Fruit fly (Drosophila melanogaster): ENCODE data around the gene CG5958.
A peak's percentile ranks its signal among the peaks of the same experiment; 100 is the strongest.

The CG5958 gene

DNA sequence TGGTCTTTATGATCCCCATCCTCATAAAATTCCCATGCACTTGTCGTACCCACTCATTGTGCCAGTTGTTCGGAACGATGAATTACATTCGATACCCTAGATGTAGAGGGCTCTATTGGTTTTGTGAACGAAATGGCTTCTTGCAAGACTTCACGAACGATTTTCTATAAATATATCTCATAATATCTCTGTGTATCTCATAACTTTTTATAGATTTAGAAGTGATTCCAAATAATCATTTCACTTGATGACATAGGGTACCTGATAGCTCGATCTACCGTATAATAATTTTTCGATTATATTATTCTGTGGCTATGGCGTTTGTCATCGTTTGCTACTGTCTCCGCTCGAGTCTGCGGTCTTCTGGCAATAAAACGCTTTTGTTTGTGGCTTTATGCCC is 36.4 kb downstream of the CG5958 start:
- TF ChIP-seq CG1620 (GFP tag; optimal IDR thresholded peaks at IDR 0.05) (no peak), CG5204 (GFP tag; optimal IDR thresholded peaks at IDR 0.05) (no peak), CG14711 (tag; optimal IDR thresholded peaks at IDR 0.05) (no peak)

DNA sequence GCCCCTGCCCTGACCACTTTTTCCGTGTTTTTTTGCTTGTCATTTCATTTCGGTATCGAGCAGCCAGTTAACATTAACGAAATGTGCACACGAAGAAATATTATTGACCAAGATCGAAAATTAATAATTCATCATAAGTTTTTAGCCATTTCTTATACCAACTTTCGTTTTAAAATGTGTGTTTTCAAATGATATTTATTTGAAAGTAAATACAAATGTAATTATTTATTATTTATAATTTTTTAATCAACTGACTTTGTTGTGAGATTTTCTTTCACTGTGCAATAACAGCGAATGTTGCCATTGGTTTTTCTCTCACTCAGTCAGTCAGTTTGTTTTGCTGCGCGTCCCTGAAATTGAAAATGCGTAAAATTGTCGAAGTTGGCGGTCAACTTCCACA is 37.5 kb downstream of the CG5958 start:
- TF ChIP-seq bab1 (GFP tag; optimal IDR thresholded peaks at IDR 0.05), result peak; percentile 1
- no peak for TF ChIP-seq CG5204 (GFP tag; optimal IDR thresholded peaks at IDR 0.05)

DNA sequence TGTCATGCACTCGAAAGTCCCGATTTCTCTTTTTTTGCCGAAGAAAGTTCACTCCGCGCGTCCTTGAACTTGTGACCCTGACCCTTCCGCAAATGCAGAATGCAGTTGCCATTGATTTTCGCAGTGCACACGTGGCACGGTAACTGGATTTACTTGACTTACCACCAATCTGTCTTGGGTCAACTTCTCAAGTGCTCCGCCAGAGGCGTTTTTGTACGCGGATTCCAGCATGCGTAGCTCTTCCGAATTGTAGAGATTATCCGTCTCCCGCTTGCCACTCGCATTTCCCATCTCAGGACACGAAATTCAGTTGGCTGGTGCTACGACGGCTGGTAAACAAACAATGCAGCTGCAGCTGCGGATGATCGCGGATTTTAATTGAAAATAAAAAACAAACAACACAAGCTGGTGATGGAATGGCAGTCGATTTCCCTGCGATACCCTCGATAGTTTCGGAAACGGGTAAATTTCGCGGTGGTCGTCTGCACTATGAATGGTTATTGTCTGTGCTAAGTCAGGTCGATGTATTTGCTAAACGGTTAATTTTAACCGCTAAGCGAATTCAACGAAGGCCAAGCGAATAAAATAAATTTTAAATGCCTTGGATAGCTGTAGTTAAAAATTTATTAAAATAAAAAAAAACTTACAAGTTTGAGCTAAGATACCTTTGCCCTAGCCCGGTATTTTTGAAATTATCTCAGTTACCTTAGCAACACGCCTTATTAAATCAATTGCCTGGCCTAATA is 45.3 kb downstream of the CG5958 start, which contains the start of the genes CG5149 and gudu:
TSS of gene CG5149 (minus strand) at position 441 of the 746 bp plus-strand sequence.
TSS of gene gudu (plus strand) at position 696 of the 746 bp plus-strand sequence.
- TF ChIP-seq CG14711 (tag; optimal IDR thresholded peaks at IDR 0.05) (peak; percentile 11), Hr96 (GFP tag; optimal IDR thresholded peaks at IDR 0.05) (no peak), bab1 (GFP tag; optimal IDR thresholded peaks at IDR 0.05) (peak; percentile 54)

DNA sequence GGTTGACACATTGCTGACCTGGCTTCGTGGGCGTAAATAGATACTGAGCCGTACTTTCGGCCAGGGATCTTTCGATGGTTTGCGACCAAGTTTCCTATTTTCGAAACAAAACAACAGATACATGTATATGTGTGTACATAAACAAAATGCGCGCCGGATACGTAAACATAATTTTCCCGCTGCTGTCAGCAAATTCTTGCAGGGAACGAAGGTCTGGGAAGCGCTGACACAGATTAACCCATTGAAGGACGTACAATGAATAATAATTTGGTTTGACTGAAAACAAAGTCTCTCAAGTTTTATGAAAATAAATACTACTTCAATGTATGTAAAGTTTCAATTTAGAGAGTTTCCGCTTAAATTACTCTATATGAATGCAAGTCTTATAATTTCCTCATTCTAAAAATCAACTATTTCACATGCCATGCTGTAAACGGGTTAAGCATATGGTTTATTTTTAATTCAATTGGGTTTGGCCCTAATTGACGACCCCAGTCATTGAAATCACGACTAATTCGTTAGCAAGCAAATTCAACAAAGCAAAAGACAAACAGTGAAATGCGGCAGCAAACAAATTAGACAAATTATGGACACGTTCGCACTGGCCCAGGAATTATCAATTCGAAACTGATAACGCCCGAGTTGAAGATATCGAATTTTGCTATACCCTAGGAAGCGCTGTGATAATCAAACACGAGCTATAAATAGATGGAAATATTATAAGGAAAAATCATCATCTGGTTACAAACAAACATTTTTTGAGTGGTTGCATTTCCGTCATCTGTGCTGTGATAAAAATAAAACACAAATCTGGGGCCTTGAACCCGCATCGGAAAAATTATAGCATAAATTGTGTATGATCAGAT is 46.5 kb downstream of the CG5958 start:
- TF ChIP-seq tj (GFP tag; optimal IDR thresholded peaks at IDR 0.05) (peak; percentile 99), CG7045 (GFP tag; optimal IDR thresholded peaks at IDR 0.05) (no peak), CG1620 (GFP tag; optimal IDR thresholded peaks at IDR 0.05) (no peak), CG7101 (tag; optimal IDR thresholded peaks at IDR 0.05) (no peak), pad (GFP tag; optimal IDR thresholded peaks at IDR 0.05) (no peak), Mnt (GFP tag; optimal IDR thresholded peaks at IDR 0.05) (no peak), Crg-1 (GFP tag; optimal IDR thresholded peaks at IDR 0.05) (no peak), CG5204 (GFP tag; optimal IDR thresholded peaks at IDR 0.05) (no peak), CG14711 (tag; optimal IDR thresholded peaks at IDR 0.05) (peak; percentile 33), cnc (optimal IDR thresholded peaks at IDR 0.05) (no peak), bab1 (GFP tag; optimal IDR thresholded peaks at IDR 0.05) (peak; percentile 16), toe (GFP tag; optimal IDR thresholded peaks at IDR 0.05) (no peak), cic (GFP tag; optimal IDR thresholded peaks at IDR 0.05) (no peak), Hr96 (GFP tag; optimal IDR thresholded peaks at IDR 0.05) (no peak), CG11617 (GFP tag; optimal IDR thresholded peaks at IDR 0.05) (no peak), kay (GFP tag; ENCODE audit: borderline replicate concordance) (no peak), CG12768 (GFP tag; optimal IDR thresholded peaks at IDR 0.05) (no peak), ovo (GFP tag; optimal IDR thresholded peaks at IDR 0.05) (no peak), CG33017 (tag; optimal IDR thresholded peaks at IDR 0.05) (no peak), Clk (GFP tag; optimal IDR thresholded peaks at IDR 0.05) (no peak)
